Worm (Caenorhabditis elegans) whole organism, L2 larva: ENCODE data around the gene apt-9.

Source experiments
- C34F6.9 ChIP-seq: fragments of 150-350 bp; optimal IDR thresholded peaks from 2 replicates; lab custom pipeline; 2014; ENCODE audit warnings: missing biosample characterization, missing genetic modification characterization
- F13H6.1 ChIP-seq: sonication (generic microtip); optimal IDR thresholded peaks from 2 replicates; lab custom pipeline; 2016; ENCODE audit warnings: missing genetic modification characterization, missing compliant biosample characterization
- Y55F3AM.14 ChIP-seq: fragments of 200-800 bp; sonication (Bioruptor generic); optimal IDR thresholded peaks from 2 replicates; lab custom pipeline; 2018; ENCODE audit warnings: mild to moderate bottlenecking, missing genetic modification characterization, missing compliant biosample characterization
- aly-2 ChIP-seq: fragments of 150-350 bp; optimal IDR thresholded peaks from 2 replicates; lab custom pipeline; 2014; ENCODE audit warnings: missing biosample characterization, missing genetic modification characterization
- ama-1 ChIP-seq: fragments of 150-350 bp; optimal IDR thresholded peaks from 2 replicates; lab custom pipeline; 2018; ENCODE audit warnings: inconsistent platforms
- blmp-1 ChIP-seq: sonication (generic microtip); optimal IDR thresholded peaks from 2 replicates; lab custom pipeline; 2017; ENCODE audit warnings: missing genetic modification characterization, mild to moderate bottlenecking, missing compliant biosample characterization, antibody characterized with exemption, moderate library complexity; ENCODE audit not compliant: insufficient read depth
- ceh-16 ChIP-seq: fragments of 150-350 bp; optimal IDR thresholded peaks from 2 replicates; lab custom pipeline; 2014; ENCODE audit warnings: missing biosample characterization, missing genetic modification characterization
- crh-2 ChIP-seq: sonication (generic microtip); optimal IDR thresholded peaks from 2 replicates; lab custom pipeline; 2017; ENCODE audit warnings: missing biosample characterization, missing genetic modification characterization
- egl-27 ChIP-seq: sonication (generic microtip); optimal IDR thresholded peaks from 3 replicates; lab custom pipeline; 2017; ENCODE audit warnings: missing biosample characterization, missing genetic modification reagents, missing genetic modification characterization
- elt-1 ChIP-seq: fragments of 150-350 bp; optimal IDR thresholded peaks from 2 replicates; lab custom pipeline; 2014; ENCODE audit warnings: missing biosample characterization, missing genetic modification characterization
- elt-3 ChIP-seq: sonication (generic microtip); optimal IDR thresholded peaks from 2 replicates; lab custom pipeline; 2017; ENCODE audit warnings: missing biosample characterization, missing genetic modification characterization
- fos-1 ChIP-seq: fragments of 150-350 bp; optimal IDR thresholded peaks from 2 replicates; lab custom pipeline; 2014; ENCODE audit warnings: missing biosample characterization, missing genetic modification characterization
- gmeb-1 ChIP-seq: fragments of 150-350 bp; optimal IDR thresholded peaks from 2 replicates; lab custom pipeline; 2014; ENCODE audit warnings: missing biosample characterization, missing genetic modification characterization
- lin-13 ChIP-seq: fragments of 150-350 bp; optimal IDR thresholded peaks from 2 replicates; lab custom pipeline; 2014; ENCODE audit warnings: missing biosample characterization, missing genetic modification reagents, missing genetic modification characterization
- lin-39 ChIP-seq: fragments of 150-350 bp; optimal IDR thresholded peaks from 2 replicates; lab custom pipeline; 2014; ENCODE audit warnings: missing biosample characterization, missing genetic modification reagents, missing genetic modification characterization
- lsy-2 ChIP-seq, 2 experiments: fragments of 150-350 bp in 1 of 2; sonication (generic microtip) in 1 of 2; optimal IDR thresholded peaks; 2 replicates each; lab custom pipeline; 2014 to 2017; ENCODE audit warnings: missing biosample characterization in 2 of 2, missing genetic modification characterization in 2 of 2
- mbf-1 ChIP-seq: sonication (generic microtip); optimal IDR thresholded peaks from 2 replicates; lab custom pipeline; 2017; ENCODE audit warnings: missing biosample characterization, missing genetic modification characterization
- nhr-10 ChIP-seq: sonication (generic microtip); optimal IDR thresholded peaks from 2 replicates; lab custom pipeline; 2017; ENCODE audit warnings: missing biosample characterization, missing genetic modification characterization
- nhr-11 ChIP-seq: fragments of 150-350 bp; optimal IDR thresholded peaks from 2 replicates; lab custom pipeline; 2014; ENCODE audit warnings: missing biosample characterization, missing genetic modification characterization
- nhr-12 ChIP-seq: fragments of 150-350 bp; optimal IDR thresholded peaks from 2 replicates; lab custom pipeline; 2014; ENCODE audit warnings: missing biosample characterization, missing genetic modification characterization
- nhr-129 ChIP-seq: fragments of 150-350 bp; optimal IDR thresholded peaks from 2 replicates; lab custom pipeline; 2014; ENCODE audit warnings: missing biosample characterization, missing genetic modification characterization
- nhr-21 ChIP-seq: fragments of 150-350 bp; optimal IDR thresholded peaks from 2 replicates; lab custom pipeline; 2014; ENCODE audit warnings: missing biosample characterization, missing genetic modification characterization
- nhr-23 ChIP-seq: fragments of 150-350 bp; optimal IDR thresholded peaks from 2 replicates; lab custom pipeline; 2014; ENCODE audit warnings: missing biosample characterization, missing genetic modification reagents, missing genetic modification characterization
- nhr-237 ChIP-seq: fragments of 150-350 bp; optimal IDR thresholded peaks from 2 replicates; lab custom pipeline; 2014; ENCODE audit warnings: missing biosample characterization, missing genetic modification characterization
- nhr-25 ChIP-seq: fragments of 150-350 bp; sonication (generic microtip); optimal IDR thresholded peaks from 3 replicates; lab custom pipeline; 2014; ENCODE audit warnings: missing biosample characterization, missing genetic modification characterization
- nhr-6 ChIP-seq: fragments of 150-350 bp; optimal IDR thresholded peaks from 2 replicates; lab custom pipeline; 2014; ENCODE audit warnings: missing biosample characterization, missing genetic modification characterization
- nhr-77 ChIP-seq: fragments of 150-350 bp; optimal IDR thresholded peaks from 2 replicates; lab custom pipeline; 2014; ENCODE audit warnings: missing biosample characterization, missing genetic modification characterization
- peb-1 ChIP-seq: fragments of 150-350 bp; optimal IDR thresholded peaks from 2 replicates; lab custom pipeline; 2014; ENCODE audit warnings: missing biosample characterization, missing genetic modification characterization
- sem-4 ChIP-seq: fragments of 150-350 bp; optimal IDR thresholded peaks from 2 replicates; lab custom pipeline; 2014; ENCODE audit warnings: missing biosample characterization, missing genetic modification reagents, missing genetic modification characterization
- sma-3 ChIP-seq: sonication (generic microtip); optimal IDR thresholded peaks from 2 replicates; lab custom pipeline; 2016; ENCODE audit warnings: missing genetic modification reagents, missing genetic modification characterization, missing compliant biosample characterization
- snpc-4 ChIP-seq: fragments of 150-350 bp; optimal IDR thresholded peaks from 2 replicates; lab custom pipeline; 2014; ENCODE audit warnings: missing biosample characterization, missing genetic modification characterization
- unc-39 ChIP-seq: fragments of 150-350 bp; optimal IDR thresholded peaks from 2 replicates; lab custom pipeline; 2014; ENCODE audit warnings: missing biosample characterization, missing genetic modification characterization
- unc-55 ChIP-seq: fragments of 150-350 bp; sonication (generic microtip); optimal IDR thresholded peaks from 3 replicates; lab custom pipeline; 2014; ENCODE audit warnings: missing biosample characterization, missing genetic modification reagents, missing genetic modification characterization
- unc-62 ChIP-seq: fragments of 150-350 bp; optimal IDR thresholded peaks from 2 replicates; lab custom pipeline; 2014; ENCODE audit warnings: missing biosample characterization, missing genetic modification reagents, missing genetic modification characterization
- zag-1 ChIP-seq: fragments of 150-350 bp; optimal IDR thresholded peaks from 2 replicates; lab custom pipeline; 2014; ENCODE audit warnings: missing biosample characterization, missing genetic modification characterization
- ztf-1 ChIP-seq: fragments of 200-800 bp; sonication (Bioruptor generic); conservative IDR thresholded peaks from 2 replicates; pipeline ENCODE4 v1.3.6; 2022; ENCODE audit warnings: missing genetic modification characterization, missing compliant biosample characterization
- ztf-11 ChIP-seq: sonication (generic microtip); optimal IDR thresholded peaks from 2 replicates; lab custom pipeline; 2017; ENCODE audit warnings: missing biosample characterization, missing genetic modification characterization
- ztf-4 ChIP-seq: fragments of 150-350 bp; optimal IDR thresholded peaks from 2 replicates; lab custom pipeline; 2014; ENCODE audit warnings: missing biosample characterization, missing genetic modification characterization

apt-9 gene

ce11 chrX:11031047-11031695, 37.2 kb upstream of the apt-9 start (continued):
- peak; percentile 90 for TF ChIP-seq nhr-21
- peak; percentile 92 for TF ChIP-seq zag-1 (tag; lab: Kevin White, UChicago)
- no peak for TF ChIP-seq ztf-11 (tag; lab: Kevin White, UChicago)
- TF ChIP-seq unc-55 (GFP tag; lab: Kevin White, UChicago), result peak; percentile 88
- TF ChIP-seq nhr-237 (tag; lab: Kevin White, UChicago), result peak; percentile 22
- TF ChIP-seq gmeb-1 (tag; lab: Kevin White, UChicago), result peak; percentile 66
- TF ChIP-seq Y55F3AM.14 (GFP tag; lab: Kevin White, UChicago), result peak; percentile 83
- peak; percentile 99 for TF ChIP-seq F13H6.1 (tag; lab: Kevin White, UChicago)
- TF ChIP-seq snpc-4 (tag; lab: Kevin White, UChicago), result peak; percentile 8
- peak; percentile 92 for TF ChIP-seq nhr-129
- TF ChIP-seq egl-27 (tag; lab: Kevin White, UChicago), result peak; percentile 92

DNA sequence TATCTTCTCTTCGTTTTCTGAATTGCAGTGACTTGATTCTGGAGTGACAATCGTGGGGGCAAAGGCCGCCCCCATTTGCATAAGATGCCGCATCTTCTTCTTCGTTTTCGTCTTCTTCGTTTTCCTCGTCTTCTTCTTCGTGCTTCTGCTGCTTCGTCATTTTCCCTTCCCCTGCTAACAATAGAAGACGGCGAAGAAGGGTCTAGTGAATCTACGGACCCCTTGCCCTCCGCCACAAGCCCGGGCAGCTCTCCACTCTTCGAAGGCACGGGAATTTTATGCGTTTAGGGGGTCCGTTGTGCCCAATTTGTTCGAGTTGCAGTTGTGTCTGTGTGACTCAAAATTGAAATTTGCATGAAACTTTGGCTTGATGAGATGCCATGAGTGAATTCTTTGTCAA, 36.5 kb upstream of the apt-9 start:
- TF ChIP-seq nhr-11 (tag; lab: Kevin White, UChicago) (no peak), nhr-10 (tag; lab: Kevin White, UChicago) (no peak), unc-62 (no peak), unc-39 (tag; lab: Kevin White, UChicago) (no peak), ceh-16 (no peak), nhr-77 (tag; lab: Kevin White, UChicago) (no peak), lsy-2 (tag; optimal IDR thresholded peaks at IDR 0.05; lab: Kevin White, UChicago) (no peak), lin-13 (no peak), zag-1 (tag; lab: Kevin White, UChicago) (no peak), sma-3 (no peak), ama-1 (lab: Kevin White, UChicago) (no peak), egl-27 (tag; lab: Kevin White, UChicago) (no peak), F13H6.1 (tag; lab: Kevin White, UChicago) (no peak), aly-2 (tag; lab: Kevin White, UChicago) (no peak), blmp-1 (tag; lab: Kevin White, UChicago) (no peak), mbf-1 (no peak), peb-1 (tag; lab: Kevin White, UChicago) (no peak), fos-1 (tag; lab: Kevin White, UChicago) (no peak), unc-55 (GFP tag; lab: Kevin White, UChicago) (no peak)

DNA sequence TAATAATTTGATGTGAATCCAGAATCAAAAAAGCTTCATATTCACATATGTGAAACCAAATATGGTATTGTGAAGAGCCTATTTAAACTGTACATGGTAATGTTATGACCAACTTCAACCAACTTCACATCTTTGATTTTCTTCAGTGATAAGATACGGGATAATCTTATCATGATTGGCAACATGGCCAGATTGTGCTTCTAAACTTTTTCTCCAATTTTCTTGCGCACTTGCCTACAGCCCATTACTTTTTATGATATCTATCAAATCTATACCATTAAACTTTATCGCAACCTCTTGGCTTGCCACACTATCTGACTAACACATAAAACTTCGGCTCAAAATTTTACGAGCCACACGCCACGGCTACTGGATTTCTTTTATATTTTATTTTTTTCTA, 35.9 kb upstream of the apt-9 start:
- TF ChIP-seq C34F6.9 (no peak), lin-39 (tag; lab: Kevin White, UChicago) (no peak), snpc-4 (tag; lab: Kevin White, UChicago) (no peak), sma-3 (no peak), ztf-4 (tag; lab: Kevin White, UChicago) (no peak), egl-27 (tag; lab: Kevin White, UChicago) (no peak), elt-3 (tag; lab: Kevin White, UChicago) (no peak), nhr-12 (tag; lab: Kevin White, UChicago) (no peak), nhr-10 (tag; lab: Kevin White, UChicago) (no peak), nhr-129 (no peak), elt-1 (tag; lab: Kevin White, UChicago) (no peak)

DNA sequence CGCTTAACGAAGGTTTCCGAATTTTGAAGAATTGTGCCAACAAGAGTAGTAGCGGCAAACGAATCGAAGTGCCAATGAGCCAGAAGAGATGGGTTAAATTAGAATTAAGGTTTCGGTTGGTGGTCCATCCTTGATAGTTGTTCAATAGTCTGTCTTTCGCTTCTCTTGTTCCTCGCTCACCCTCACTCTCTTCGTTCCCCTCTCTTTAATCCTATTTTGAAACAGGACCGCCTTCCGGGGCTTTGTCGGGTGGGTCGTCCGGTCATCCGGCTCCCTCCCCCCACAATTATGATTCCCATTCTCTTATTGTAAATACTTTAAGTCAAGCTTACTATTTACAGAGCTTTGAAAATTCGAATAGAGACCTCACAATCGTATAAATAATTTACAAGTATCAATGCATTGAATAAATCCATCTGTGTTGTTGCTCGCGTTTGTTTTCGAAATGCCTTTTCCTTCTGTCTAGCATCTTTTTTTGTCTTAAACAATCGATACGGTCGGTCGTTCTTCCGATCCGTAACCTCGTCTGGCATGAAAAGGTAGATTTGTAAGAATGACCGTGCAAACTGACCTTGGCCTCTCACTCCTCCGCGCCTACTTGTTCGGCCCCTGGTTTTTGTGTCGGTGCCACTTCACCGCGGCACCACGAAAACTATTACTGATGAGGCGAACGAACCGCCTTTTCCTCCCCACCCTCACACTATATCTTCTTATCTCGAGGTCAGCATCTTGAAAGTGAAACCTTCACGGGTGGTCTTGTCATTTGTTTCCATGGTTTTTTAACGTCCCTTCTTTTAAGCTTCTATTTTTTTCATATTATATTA, 35.0 kb upstream of the apt-9 start:
- TF ChIP-seq nhr-25 (tag; lab: Kevin White, UChicago) (peak; percentile 12), nhr-77 (tag; lab: Kevin White, UChicago) (no peak), fos-1 (tag; lab: Kevin White, UChicago) (no peak), nhr-129 (no peak), ceh-16 (peak; percentile 64), snpc-4 (tag; lab: Kevin White, UChicago) (no peak), nhr-10 (tag; lab: Kevin White, UChicago) (no peak), gmeb-1 (tag; lab: Kevin White, UChicago) (no peak), sem-4 (tag; lab: Kevin White, UChicago) (no peak), ztf-1 (GFP tag; lab: Robert Waterston, UW) (no peak), mbf-1 (no peak), crh-2 (no peak), nhr-23 (tag; lab: Kevin White, UChicago) (no peak), nhr-6 (tag; lab: Kevin White, UChicago) (no peak), blmp-1 (tag; lab: Kevin White, UChicago) (peak; percentile 63)
